Worm (Caenorhabditis elegans): ENCODE measurements around the gene rpn-3.

DNA sequence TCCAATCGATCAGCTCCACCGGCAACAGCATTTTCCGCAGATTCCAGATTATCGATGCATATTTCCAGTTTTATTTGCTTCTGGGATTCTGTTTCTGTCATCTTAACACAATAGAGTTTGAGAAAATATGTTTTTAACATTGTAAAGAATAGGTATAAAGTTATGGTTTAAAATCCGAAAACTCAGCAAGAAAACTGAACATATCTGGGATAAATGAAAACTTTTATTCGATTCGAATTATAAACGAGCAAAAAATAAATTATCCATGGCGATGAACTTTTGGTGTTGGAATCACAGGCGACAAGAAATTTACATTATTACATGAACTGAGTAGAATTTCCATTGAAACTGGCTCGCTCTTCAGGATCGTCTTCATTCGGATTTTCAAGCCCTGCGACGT lies 43.6 kb upstream of the rpn-3 start, which contains the start of gene cutc-1:
- TF ChIP-seq ama-1 (optimal IDR thresholded peaks at IDR 0.05) (no peak), pes-1 (GFP tag; IDR thresholded peaks at IDR 0.05) (no peak), tbx-37 (GFP tag; conservative IDR thresholded peaks at IDR 0.05) (no peak), hmbx-1 (tag; optimal IDR thresholded peaks at IDR 0.05) (no peak), sea-1 (GFP tag; conservative IDR thresholded peaks at IDR 0.05) (no peak), hnd-1 (tag; optimal IDR thresholded peaks at IDR 0.05) (no peak), scrt-1 (GFP tag; IDR thresholded peaks at IDR 0.05) (no peak), flt-1 (GFP tag; IDR thresholded peaks at IDR 0.05) (no peak), B0310.2 (tag; optimal IDR thresholded peaks at IDR 0.05) (no peak), F13C5.2 (tag; optimal IDR thresholded peaks at IDR 0.05) (no peak), tra-4 (tag; optimal IDR thresholded peaks at IDR 0.05) (no peak), hmg-4 (GFP tag; optimal IDR thresholded peaks at IDR 0.05) (no peak), ceh-13 (GFP tag; optimal IDR thresholded peaks at IDR 0.05) (no peak), tbx-11 (GFP tag; IDR thresholded peaks at IDR 0.05) (no peak)
